Worm (Caenorhabditis elegans) whole organism, L4 larva: Measurements from ENCODE around the gene wdr-60.

ENCODE experiments used
- F10B5.3 ChIP-seq: sonication (generic microtip); optimal IDR thresholded peaks from 2 replicates; lab custom pipeline; 2016; ENCODE audit warnings: mild to moderate bottlenecking, missing genetic modification characterization, missing compliant biosample characterization
- F44E2.7 ChIP-seq: fragments of 200-800 bp; sonication (Bioruptor generic); IDR thresholded peaks from 2 replicates; pipeline ENCODE4 v2.1.2; 2022; ENCODE audit warnings: missing genetic modification characterization, missing compliant biosample characterization
- F49E8.2 ChIP-seq: sonication (generic microtip); optimal IDR thresholded peaks from 2 replicates; lab custom pipeline; 2016; ENCODE audit warnings: missing compliant biosample characterization, mild to moderate bottlenecking, missing genetic modification characterization, borderline replicate concordance
- R02D3.7 ChIP-seq: fragments of 150-350 bp; sonication (generic microtip); optimal IDR thresholded peaks from 3 replicates; lab custom pipeline; 2014; ENCODE audit warnings: missing biosample characterization, missing genetic modification characterization
- T26A8.4 ChIP-seq: fragments of 200-800 bp; sonication (Bioruptor generic); IDR thresholded peaks from 2 replicates; pipeline ENCODE4 v1.3.6; 2022; ENCODE audit warnings: missing genetic modification characterization, missing compliant biosample characterization
- Y75B8A.6 ChIP-seq: fragments of 200-800 bp; sonication (Bioruptor generic); IDR thresholded peaks from 2 replicates; pipeline ENCODE4 v1.3.6; 2022; ENCODE audit warnings: missing genetic modification reagents, missing genetic modification characterization, missing compliant biosample characterization
- aha-1 ChIP-seq: fragments of 150-350 bp; peaks from one replicate; lab custom pipeline; 2014; ENCODE audit warnings: missing biosample characterization, missing genetic modification characterization
- daf-16 ChIP-seq, 3 experiments: sonication (generic microtip); optimal IDR thresholded peaks; 2 replicates each; lab custom pipeline; 2016 to 2017; ENCODE audit warnings: missing genetic modification characterization in 3 of 3, missing genetic modification reagents in 3 of 3, mild to moderate bottlenecking in 2 of 3, missing compliant biosample characterization in 2 of 3, missing biosample characterization in 1 of 3, moderate library complexity in 1 of 3
- dmd-9 ChIP-seq: fragments of 200-800 bp; sonication (Bioruptor generic); IDR thresholded peaks from 2 replicates; pipeline ENCODE4 v1.3.6; 2022; ENCODE audit warnings: missing genetic modification reagents, missing genetic modification characterization, missing compliant biosample characterization
- duxl-1 ChIP-seq: sonication (generic microtip); optimal IDR thresholded peaks from 2 replicates; lab custom pipeline; 2016; ENCODE audit warnings: mild to moderate bottlenecking, missing genetic modification characterization, moderate library complexity, missing compliant biosample characterization; ENCODE audit not compliant: poor library complexity
- egl-43 ChIP-seq: fragments of 200-800 bp; sonication (Bioruptor generic); IDR thresholded peaks from 2 replicates; pipeline ENCODE4 v1.3.6; 2022; ENCODE audit warnings: missing genetic modification reagents, missing genetic modification characterization, missing compliant biosample characterization
- fkh-10 ChIP-seq: fragments of 150-350 bp; optimal IDR thresholded peaks from 2 replicates; lab custom pipeline; 2014; ENCODE audit warnings: missing biosample characterization, missing genetic modification reagents, missing genetic modification characterization
- fos-1 ChIP-seq: fragments of 150-350 bp; optimal IDR thresholded peaks from 2 replicates; lab custom pipeline; 2014; ENCODE audit warnings: missing biosample characterization, missing genetic modification characterization
- gei-8 ChIP-seq: fragments of 200-800 bp; sonication (Bioruptor generic); optimal IDR thresholded peaks from 2 replicates; lab custom pipeline; 2018; ENCODE audit warnings: mild to moderate bottlenecking, missing genetic modification characterization, missing compliant biosample characterization
- hlh-30 ChIP-seq: sonication (generic microtip); optimal IDR thresholded peaks from 2 replicates; lab custom pipeline; 2017; ENCODE audit warnings: antibody characterized with exemption, mild to moderate bottlenecking, missing genetic modification characterization, missing compliant biosample characterization; ENCODE audit not compliant: insufficient read depth
- hmg-1.1 ChIP-seq: fragments of 200-800 bp; sonication (Bioruptor generic); IDR thresholded peaks from 2 replicates; pipeline ENCODE4 v1.3.6; 2022; ENCODE audit warnings: missing genetic modification reagents, missing genetic modification characterization, missing compliant biosample characterization
- lim-7 ChIP-seq: fragments of 200-800 bp; sonication (Bioruptor generic); IDR thresholded peaks from 2 replicates; pipeline ENCODE4 v1.3.6; 2022; ENCODE audit warnings: missing genetic modification characterization, missing compliant biosample characterization
- lin-13 ChIP-seq: fragments of 150-350 bp; optimal IDR thresholded peaks from 2 replicates; lab custom pipeline; 2014; ENCODE audit warnings: missing biosample characterization, missing genetic modification reagents, missing genetic modification characterization
- lin-38 ChIP-seq: fragments of 200-800 bp; sonication (Bioruptor generic); IDR thresholded peaks from 2 replicates; pipeline ENCODE4 v1.3.6; 2022; ENCODE audit warnings: missing genetic modification reagents, missing genetic modification characterization, missing compliant biosample characterization
- lin-39 ChIP-seq: fragments of 150-350 bp; optimal IDR thresholded peaks from 2 replicates; lab custom pipeline; 2014; ENCODE audit warnings: missing biosample characterization, missing genetic modification reagents, missing genetic modification characterization
- lir-3 ChIP-seq: sonication (generic microtip); optimal IDR thresholded peaks from 2 replicates; lab custom pipeline; 2016; ENCODE audit warnings: mild to moderate bottlenecking, missing genetic modification characterization, missing compliant biosample characterization
- mdl-1 ChIP-seq, 2 experiments: fragments of 150-350 bp in 1 of 2; sonication (generic microtip) in 1 of 2; optimal IDR thresholded peaks; 2 replicates each; lab custom pipeline; 2014 to 2017; ENCODE audit warnings: missing biosample characterization in 2 of 2, missing genetic modification characterization in 2 of 2
- mdt-29 ChIP-seq: fragments of 200-800 bp; sonication (Bioruptor generic); IDR thresholded peaks from 2 replicates; pipeline ENCODE4 v1.3.6; 2022; ENCODE audit warnings: missing genetic modification reagents, missing genetic modification characterization, missing compliant biosample characterization
- mes-2 ChIP-seq: sonication (generic microtip); optimal IDR thresholded peaks from 2 replicates; lab custom pipeline; 2016; ENCODE audit warnings: missing genotype, mild to moderate bottlenecking, missing genetic modification characterization, missing compliant biosample characterization; ENCODE audit not compliant: poor library complexity, severe bottlenecking
- mxl-3 ChIP-seq: fragments of 200-800 bp; sonication (Bioruptor generic); optimal IDR thresholded peaks from 2 replicates; lab custom pipeline; 2018; ENCODE audit warnings: mild to moderate bottlenecking, missing genetic modification characterization, missing compliant biosample characterization
- nhr-48 ChIP-seq: sonication (generic microtip); optimal IDR thresholded peaks from 2 replicates; lab custom pipeline; 2016; ENCODE audit warnings: mild to moderate bottlenecking, missing genetic modification characterization, missing compliant biosample characterization
- rbr-2 ChIP-seq: sonication (generic microtip); optimal IDR thresholded peaks from 2 replicates; lab custom pipeline; 2016; ENCODE audit warnings: missing genotype, missing genetic modification characterization, missing compliant biosample characterization
- saeg-2 ChIP-seq: fragments of 200-800 bp; sonication (Bioruptor generic); IDR thresholded peaks from 2 replicates; pipeline ENCODE4 v1.3.6; 2022; ENCODE audit warnings: missing genetic modification reagents, missing genetic modification characterization, missing compliant biosample characterization
- snpc-1.2 ChIP-seq: fragments of 200-800 bp; sonication (Bioruptor generic); IDR thresholded peaks from 2 replicates; pipeline ENCODE4 v1.3.6; 2022; ENCODE audit warnings: missing genetic modification reagents, missing genetic modification characterization, missing compliant biosample characterization
- spr-3 ChIP-seq: fragments of 200-800 bp; sonication (Bioruptor generic); optimal IDR thresholded peaks from 2 replicates; lab custom pipeline; 2018; ENCODE audit warnings: mild to moderate bottlenecking, missing genetic modification characterization, missing compliant biosample characterization
- tra-1 ChIP-seq: fragments of 200-800 bp; sonication (Bioruptor generic); IDR thresholded peaks from 2 replicates; pipeline ENCODE4 v1.3.6; 2022; ENCODE audit warnings: missing genetic modification reagents, missing genetic modification characterization, missing compliant biosample characterization
- unc-62 ChIP-seq, 3 experiments: fragments of 150-350 bp in 1 of 3; sonication (generic microtip); optimal IDR thresholded peaks in 2 of 3; peaks in 1 of 3; 1 replicate in 1 of 3; 2 replicates in 2 of 3; lab custom pipeline; 2014 to 2017; ENCODE audit warnings: missing biosample characterization in 3 of 3, missing genetic modification characterization in 3 of 3, missing genetic modification reagents in 3 of 3, missing genotype in 1 of 3
- vab-7 ChIP-seq: fragments of 200-800 bp; sonication (Bioruptor generic); IDR thresholded peaks from 2 replicates; pipeline ENCODE4 v1.3.6; 2022; ENCODE audit warnings: missing genetic modification reagents, missing genetic modification characterization, missing compliant biosample characterization

The wdr-60 gene

DNA sequence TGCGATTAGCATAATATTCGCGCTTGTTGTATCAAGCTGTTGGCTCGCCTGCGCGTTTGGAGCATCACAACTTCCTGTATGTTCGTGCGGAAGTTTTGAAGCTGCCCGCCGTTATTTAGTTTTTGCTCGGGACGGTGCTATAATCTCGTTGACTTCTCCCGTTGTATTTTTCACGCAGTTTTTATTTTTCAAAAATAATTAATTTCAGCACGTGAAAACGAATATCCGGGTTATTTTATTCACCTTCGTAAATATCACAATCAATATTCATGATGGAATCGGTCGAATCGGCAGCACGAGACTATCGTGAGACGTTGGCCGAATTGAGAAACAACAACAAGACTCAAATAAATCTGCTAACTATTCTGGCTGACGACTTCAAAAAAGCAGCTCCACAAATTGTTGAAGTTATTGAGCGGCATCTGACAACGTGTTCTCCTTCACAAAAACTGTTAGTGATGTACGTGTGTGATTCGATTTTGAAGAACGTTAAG, 38.2 kb downstream of the wdr-60 start (continued):
- TF ChIP-seq snpc-1.2 (GFP tag; lab: Robert Waterston, UW) (peak; percentile 41; the same call in 1 of the 2 replicates), fkh-10 (GFP tag; lab: Kevin White, UChicago) (no peak), egl-43 (no peak), aha-1 (tag; lab: Kevin White, UChicago) (peak; percentile 80)

DNA sequence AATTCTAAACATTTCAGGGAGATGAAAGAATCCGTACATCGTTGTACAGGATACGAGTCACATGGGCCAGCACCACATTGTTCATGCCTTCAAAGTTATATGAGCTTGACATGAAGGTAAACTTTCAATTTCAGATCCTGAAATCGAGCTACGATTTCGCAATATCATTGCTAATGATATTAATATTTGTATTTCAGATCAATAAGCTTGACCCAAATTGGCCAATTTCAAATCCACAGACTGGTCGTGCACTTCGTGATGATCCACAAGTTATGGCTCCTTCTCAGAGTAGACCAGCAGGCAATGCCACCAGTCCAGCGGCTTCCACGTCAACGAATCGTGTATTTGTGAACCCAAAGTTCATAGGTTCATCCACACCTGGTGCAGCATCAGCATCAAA, 39.4 kb downstream of the wdr-60 start:
- no peak for TF ChIP-seq hlh-30 (tag; lab: Kevin White, UChicago)
- TF ChIP-seq aha-1 (tag; lab: Kevin White, UChicago), result peak; percentile 53
- TF ChIP-seq F49E8.2, result no peak
- no peak for TF ChIP-seq F10B5.3 (tag; lab: Kevin White, UChicago)
- no peak for TF ChIP-seq rbr-2 (tag; lab: Kevin White, UChicago)
- no peak for TF ChIP-seq mdl-1 (tag; optimal IDR thresholded peaks at IDR 0.05; lab: Kevin White, UChicago)
- TF ChIP-seq Y75B8A.6, result no peak
- peak in 1 of 2 experiments; percentile 60 for TF ChIP-seq unc-62 (GFP tag; optimal IDR thresholded peaks at IDR 0.05 in 1 of 2; lab: Kevin White, UChicago)
- TF ChIP-seq unc-62 (tag; optimal IDR thresholded peaks at IDR 0.05; lab: Kevin White, UChicago), result no peak
- no peak for TF ChIP-seq saeg-2
- no peak for TF ChIP-seq R02D3.7 (tag; lab: Kevin White, UChicago)
- TF ChIP-seq F44E2.7 (GFP tag; lab: Robert Waterston, UW), result no peak

DNA sequence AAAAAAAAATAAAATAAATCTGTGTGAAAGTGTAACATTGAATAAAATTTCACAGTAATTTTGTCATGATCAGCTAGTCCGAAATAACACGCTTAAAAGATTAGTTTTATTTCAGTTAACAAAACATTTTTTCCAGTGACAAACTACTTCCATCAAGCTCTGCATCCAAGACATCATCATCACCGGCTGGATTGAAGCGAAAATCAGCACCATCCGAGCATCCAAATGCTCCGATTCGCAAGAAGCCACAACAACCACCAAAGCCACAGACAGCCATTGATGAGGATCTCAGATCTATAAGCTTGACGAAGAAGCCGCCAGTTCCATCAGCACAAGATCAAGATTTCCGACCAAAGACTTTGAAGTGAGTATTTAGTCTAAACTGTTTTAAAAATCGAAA, 40.2 kb downstream of the wdr-60 start:
- TF ChIP-seq fkh-10 (GFP tag; lab: Kevin White, UChicago), result no peak
- TF ChIP-seq hmg-1.1 (GFP tag; lab: Robert Waterston, UW), result no peak
- peak; percentile 49; the same call in 1 of the 2 replicates for TF ChIP-seq T26A8.4
- 0 out of 2 replicates have a peak, but pooled peaks have one; percentile 11 for TF ChIP-seq lin-38 (GFP tag; lab: Robert Waterston, UW)
- peak; percentile 78 for TF ChIP-seq aha-1 (tag; lab: Kevin White, UChicago)

DNA sequence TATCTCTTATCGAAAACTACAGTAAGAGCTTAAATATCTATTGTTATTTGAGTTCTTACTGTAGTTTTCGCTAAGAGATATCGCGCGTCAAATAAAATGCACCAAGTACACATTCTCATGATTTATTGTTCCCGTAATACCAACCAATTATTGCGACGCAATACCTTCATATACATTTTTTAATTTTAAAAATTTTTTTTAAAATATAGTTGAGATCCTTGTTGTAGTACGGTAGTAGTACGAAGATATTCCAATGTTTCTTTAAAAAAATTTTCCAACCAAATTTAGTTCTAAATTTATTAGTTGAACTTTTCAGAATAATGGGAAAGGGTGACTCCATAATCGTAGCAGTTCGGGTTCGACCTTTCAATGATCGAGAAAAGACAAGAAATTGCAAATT, 43.6 kb downstream of the wdr-60 start, which contains the start of gene klp-6:
TSS of gene klp-6 (plus strand) at position 301 of the 400 bp plus-strand sequence.
- no peak for TF ChIP-seq lir-3 (tag; lab: Kevin White, UChicago)
- TF ChIP-seq mdt-29 (GFP tag; lab: Robert Waterston, UW), result no peak
- TF ChIP-seq lim-7 (GFP tag; lab: Robert Waterston, UW), result no peak
- no peak for TF ChIP-seq dmd-9 (GFP tag; lab: Robert Waterston, UW)
- no peak for TF ChIP-seq tra-1
- TF ChIP-seq vab-7 (GFP tag; lab: Robert Waterston, UW), result no peak
- no peak for TF ChIP-seq mxl-3 (GFP tag; lab: Kevin White, UChicago)
- TF ChIP-seq fos-1, result no peak
- TF ChIP-seq daf-16 (GFP tag; optimal IDR thresholded peaks at IDR 0.05; lab: Kevin White, UChicago), result no peak
- no peak for TF ChIP-seq daf-16 (tag; optimal IDR thresholded peaks at IDR 0.05; lab: Kevin White, UChicago)
- TF ChIP-seq lin-39 (tag; lab: Kevin White, UChicago), result no peak
- no peak for TF ChIP-seq spr-3 (GFP tag; lab: Kevin White, UChicago)
- TF ChIP-seq mes-2 (tag; lab: Kevin White, UChicago), result no peak
- TF ChIP-seq duxl-1 (tag; lab: Kevin White, UChicago), result no peak
- no peak for TF ChIP-seq nhr-48
- TF ChIP-seq F10B5.3 (tag; lab: Kevin White, UChicago), result no peak
- TF ChIP-seq R02D3.7 (tag; lab: Kevin White, UChicago), result no peak
- no peak for TF ChIP-seq lin-13 (GFP tag; lab: Kevin White, UChicago)
- no peak for TF ChIP-seq gei-8 (GFP tag; lab: Kevin White, UChicago)
